Fruit fly (Drosophila melanogaster): Measurements from ENCODE around the gene Uch.

The Uch gene

dm6 chr2L:2182735-2183340, 31.2 kb downstream of the Uch start (continued):
- TF ChIP-seq CG6175 (GFP tag; IDR thresholded peaks at IDR 0.05) (no peak), CG1602 (GFP tag; optimal IDR thresholded peaks at IDR 0.05) (peak; percentile 65), sens (GFP tag) (peak; percentile 97), CG30403 (GFP tag; optimal IDR thresholded peaks at IDR 0.05) (peak; percentile 21), ken (GFP tag; IDR thresholded peaks at IDR 0.05) (0 out of 3 replicates have a peak, but pooled peaks have one; percentile 36), Ada2b (GFP tag; IDR thresholded peaks at IDR 0.05) (peak; percentile 18; the same call in 1 of the 2 replicates), Sin3A (optimal IDR thresholded peaks at IDR 0.05) (no peak), CG6813 (GFP tag; optimal IDR thresholded peaks at IDR 0.05) (peak; percentile 58), wor (GFP tag; IDR thresholded peaks at IDR 0.05) (no peak), B-H1 (GFP tag; IDR thresholded peaks at IDR 0.05) (no peak), NFAT (GFP tag; IDR thresholded peaks at IDR 0.05) (no peak), gem (tag; optimal IDR thresholded peaks at IDR 0.05) (peak; percentile 77), pnt (GFP tag; optimal IDR thresholded peaks at IDR 0.05) (peak; percentile 72), tll (GFP tag; optimal IDR thresholded peaks at IDR 0.05) (no peak), CG8281 (tag; optimal IDR thresholded peaks at IDR 0.05) (no peak), ttk (GFP tag; IDR thresholded peaks at IDR 0.05) (no peak), mam (GFP tag; optimal IDR thresholded peaks at IDR 0.05) (no peak), cas (GFP tag; IDR thresholded peaks at IDR 0.05) (no peak), CG12104 (GFP tag; optimal IDR thresholded peaks at IDR 0.05) (no peak), sima (GFP tag; optimal IDR thresholded peaks at IDR 0.05) (no peak), CG10543 (GFP tag; optimal IDR thresholded peaks at IDR 0.05) (no peak), Mes4 (GFP tag; optimal IDR thresholded peaks at IDR 0.05) (peak; percentile 58), vnd (GFP tag; IDR thresholded peaks at IDR 0.05; ENCODE audit: partially characterized antibody) (no peak), CG2116 (GFP tag; optimal IDR thresholded peaks at IDR 0.05) (peak; percentile 23), hbn (GFP tag; IDR thresholded peaks at IDR 0.05; ENCODE audit: partially characterized antibody) (no peak), CG10274 (GFP tag; optimal IDR thresholded peaks at IDR 0.05) (no peak), CG14050 (GFP tag; IDR thresholded peaks at IDR 0.05) (no peak), NfI (GFP tag; optimal IDR thresholded peaks at IDR 0.05) (no peak), CTCF (GFP tag; optimal IDR thresholded peaks at IDR 0.05) (no peak), Sox100B (GFP tag; optimal IDR thresholded peaks at IDR 0.05) (no peak), lov (optimal IDR thresholded peaks at IDR 0.05) (no peak), lov (GFP tag; IDR thresholded peaks at IDR 0.05) (peak; percentile 73; the same call in 1 of the 3 replicates), Mrtf (GFP tag; IDR thresholded peaks at IDR 0.05) (0 out of 3 replicates have a peak, but pooled peaks have one; percentile 23), CG3407 (GFP tag; optimal IDR thresholded peaks at IDR 0.05) (peak; percentile 18), ara (GFP tag; IDR thresholded peaks at IDR 0.05) (peak; percentile 91), pzg (GFP tag; optimal IDR thresholded peaks at IDR 0.05) (no peak), tap (tag; optimal IDR thresholded peaks at IDR 0.05) (no peak), slbo (GFP tag; IDR thresholded peaks at IDR 0.05) (no peak), kay (GFP tag; optimal IDR thresholded peaks at IDR 0.05) (peak; percentile 2), fru (optimal IDR thresholded peaks at IDR 0.05) (no peak), CG1792 (GFP tag; optimal IDR thresholded peaks at IDR 0.05) (no peak), CG18599 (GFP tag; optimal IDR thresholded peaks at IDR 0.05) (peak; percentile 5), Hr39 (optimal IDR thresholded peaks at IDR 0.05) (no peak), fd3F (GFP tag; optimal IDR thresholded peaks at IDR 0.05) (no peak), HmgD (GFP tag; optimal IDR thresholded peaks at IDR 0.05) (peak; percentile 27), wek (GFP tag; optimal IDR thresholded peaks at IDR 0.05) (no peak), BtbVII (GFP tag; optimal IDR thresholded peaks at IDR 0.05) (no peak), gfzf (GFP tag; optimal IDR thresholded peaks at IDR 0.05) (no peak), Nf-YA (GFP tag; IDR thresholded peaks at IDR 0.05) (0 out of 2 replicates have a peak, but pooled peaks have one; percentile 26)
